Fruit fly (Drosophila melanogaster) whole organism, pupa: ENCODE results near the gene chif.

Experiments
- CG10348 ChIP-seq: fragments of 200-800 bp; sonication (Bioruptor generic); IDR thresholded peaks from 2 replicates; pipeline ENCODE4 v1.3.6; 2022; ENCODE audit warnings: missing biosample characterization, missing genetic modification characterization
- CG13204 ChIP-seq: fragments of 200-800 bp; sonication (Bioruptor generic); optimal IDR thresholded peaks from 2 replicates; lab custom pipeline; 2018; ENCODE audit warnings: missing biosample characterization, mild to moderate bottlenecking, missing genetic modification characterization, moderate library complexity
- CG32121 ChIP-seq: fragments of 200-800 bp; sonication (Bioruptor generic); IDR thresholded peaks from 2 replicates; pipeline ENCODE4 v1.3.6; 2022; ENCODE audit warnings: missing biosample characterization, missing genetic modification characterization
- CG4496 ChIP-seq: fragments of 200-800 bp; sonication (Bioruptor generic); IDR thresholded peaks from 3 replicates; pipeline ENCODE4 v1.3.6; 2022; ENCODE audit warnings: missing biosample characterization, missing genetic modification characterization
- CG8301 ChIP-seq: fragments of 200-800 bp; sonication (Bioruptor generic); optimal IDR thresholded peaks from 2 replicates; lab custom pipeline; 2018; ENCODE audit warnings: missing biosample characterization, mild to moderate bottlenecking, missing genetic modification characterization
- CG9948 ChIP-seq: fragments of 200-800 bp; sonication (Bioruptor generic); optimal IDR thresholded peaks from 2 replicates; lab custom pipeline; 2018; ENCODE audit warnings: missing biosample characterization, mild to moderate bottlenecking, missing genetic modification characterization, moderate library complexity
- D1 ChIP-seq: fragments of 200-800 bp; sonication (Bioruptor generic); optimal IDR thresholded peaks from 2 replicates; lab custom pipeline; 2018; ENCODE audit warnings: missing biosample characterization, mild to moderate bottlenecking, missing genetic modification characterization, moderate library complexity
- EcR ChIP-seq: fragments of 200-800 bp; sonication (Bioruptor generic); optimal IDR thresholded peaks from 3 replicates; lab custom pipeline; 2019; ENCODE audit warnings: missing biosample characterization, missing genetic modification characterization, mild to moderate bottlenecking, moderate library complexity, missing genetic modification reagents
- Ets98B ChIP-seq: fragments of 200-800 bp; sonication (Bioruptor generic); IDR thresholded peaks from 2 replicates; pipeline ENCODE4 v1.3.6; 2022; ENCODE audit warnings: missing biosample characterization, missing genetic modification characterization
- Pif1A ChIP-seq: fragments of 200-800 bp; sonication (Bioruptor generic); optimal IDR thresholded peaks from 3 replicates; lab custom pipeline; 2016; ENCODE audit warnings: missing biosample characterization, missing genetic modification characterization
- Pif1B ChIP-seq: fragments of 200-800 bp; sonication (Bioruptor generic); optimal IDR thresholded peaks from 3 replicates; lab custom pipeline; 2016; ENCODE audit warnings: missing biosample characterization, missing genetic modification characterization
- Snoo ChIP-seq: fragments of 200-800 bp; sonication (Bioruptor generic); optimal IDR thresholded peaks from 3 replicates; lab custom pipeline; 2017; ENCODE audit warnings: missing biosample characterization, mild to moderate bottlenecking, missing genetic modification characterization, inconsistent platforms
- fd96Ca ChIP-seq: fragments of 200-800 bp; sonication (Bioruptor generic); IDR thresholded peaks from 3 replicates; pipeline ENCODE4 v1.3.6; 2022; ENCODE audit warnings: missing biosample characterization, missing genetic modification characterization
- rn ChIP-seq: fragments of 200-800 bp; sonication (Bioruptor generic); IDR thresholded peaks from 2 replicates; pipeline ENCODE4 v1.3.6; 2022; ENCODE audit warnings: missing biosample characterization, missing genetic modification characterization

DNA sequence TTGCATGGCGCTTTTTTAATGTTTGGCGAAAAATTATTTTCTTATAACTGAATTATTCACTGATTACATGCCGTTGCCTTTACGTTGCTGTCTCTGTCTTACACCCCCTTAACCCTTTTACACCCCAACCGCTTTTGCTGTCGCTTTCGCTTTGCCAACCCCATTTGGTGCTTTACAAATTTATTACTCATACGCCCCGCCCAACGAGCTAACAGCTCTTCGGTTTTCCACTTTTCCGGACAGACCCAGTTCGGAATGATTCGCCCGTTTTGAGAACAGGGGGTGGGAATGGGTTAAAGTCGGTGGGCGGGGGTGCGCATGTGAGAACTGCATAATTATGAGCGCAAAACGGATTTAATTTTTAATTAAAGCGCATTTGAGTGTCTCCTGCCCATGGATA is 28.5 kb upstream of the chif start:
- TF ChIP-seq rn (GFP tag; lab: Robert Waterston, UW) (no peak), Pif1B (GFP tag; lab: Kevin White, UChicago) (no peak), EcR (no peak), CG9948 (tag; lab: Kevin White, UChicago) (no peak), D1 (no peak), Pif1A (GFP tag; lab: Kevin White, UChicago) (no peak), CG4496 (no peak), Snoo (no peak), Ets98B (GFP tag; lab: Robert Waterston, UW) (no peak), CG13204 (GFP tag; lab: Kevin White, UChicago) (no peak), CG32121 (no peak), CG8301 (tag; lab: Kevin White, UChicago) (no peak), CG10348 (GFP tag; lab: Robert Waterston, UW) (no peak), fd96Ca (GFP tag; lab: Robert Waterston, UW) (no peak)
